Worm (Caenorhabditis elegans): ENCODE measurements around the gene Y55F3AM.5.

DNA sequence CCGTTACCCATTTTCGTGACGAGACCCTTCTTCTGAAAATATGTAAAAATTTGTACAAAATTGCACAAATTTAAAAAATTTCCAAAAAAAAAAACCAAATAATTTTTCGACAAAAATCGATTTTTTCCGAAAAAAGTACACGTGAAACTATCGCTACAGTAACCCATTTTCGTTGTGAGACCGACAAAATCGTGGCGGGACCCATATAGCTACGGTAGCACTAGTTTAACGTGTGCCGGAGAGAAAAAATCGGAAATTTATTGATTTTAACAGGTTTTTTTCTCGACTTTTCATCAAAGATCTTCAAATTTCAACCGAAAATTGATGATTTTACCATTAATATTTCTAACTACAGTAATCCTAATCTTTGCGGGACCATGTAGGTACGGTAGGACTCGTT lies 38.8 kb upstream of the Y55F3AM.5 start:
- TF ChIP-seq nhr-28 (tag; optimal IDR thresholded peaks at IDR 0.05) (no peak), fkh-4 (tag; optimal IDR thresholded peaks at IDR 0.05; ENCODE audit: borderline replicate concordance) (no peak), elt-2 (tag; optimal IDR thresholded peaks at IDR 0.05) (no peak), nhr-237 (tag; optimal IDR thresholded peaks at IDR 0.05) (no peak), C16A3.4 (tag; optimal IDR thresholded peaks at IDR 0.05) (no peak), tbx-2 (tag; optimal IDR thresholded peaks at IDR 0.05) (no peak), nhr-12 (tag; optimal IDR thresholded peaks at IDR 0.05) (no peak), ces-1 (GFP tag; optimal IDR thresholded peaks at IDR 0.05) (no peak), ztf-11 (tag; optimal IDR thresholded peaks at IDR 0.05) (no peak), isw-1 (GFP tag; IDR thresholded peaks at IDR 0.05) (no peak), fos-1 (tag; optimal IDR thresholded peaks at IDR 0.05) (no peak)
